Worm (Caenorhabditis elegans) whole organism, young adult: ENCODE results near the gene srlf-16.

Experiments used
- Y53F4B.3 ChIP-seq: fragments of 200-800 bp; sonication (Bioruptor generic); IDR thresholded peaks from 2 replicates; pipeline ENCODE4 v1.3.6; 2022; ENCODE audit warnings: missing genetic modification reagents, missing genetic modification characterization, missing compliant biosample characterization
- ama-1 ChIP-seq, 3 experiments: fragments of 150-350 bp in 1 of 3; sonication (generic microtip) in 2 of 3; optimal IDR thresholded peaks; 2 replicates each; lab custom pipeline; 2014 to 2018; ENCODE audit warnings: missing biosample characterization in 2 of 3, missing genetic modification characterization in 2 of 3, missing genetic modification reagents in 2 of 3
- attf-5 ChIP-seq: fragments of 200-800 bp; sonication (Bioruptor generic); optimal IDR thresholded peaks from 2 replicates; lab custom pipeline; 2018; ENCODE audit warnings: mild to moderate bottlenecking, missing genetic modification characterization, missing compliant biosample characterization
- bed-1 ChIP-seq: fragments of 200-800 bp; sonication (Bioruptor generic); IDR thresholded peaks from 2 replicates; pipeline ENCODE4 v1.3.6; 2022; ENCODE audit warnings: missing genetic modification reagents, missing genetic modification characterization, missing compliant biosample characterization
- lin-35 ChIP-seq, 3 experiments: fragments of 150-350 bp in 2 of 3; sonication (generic microtip) in 1 of 3; optimal IDR thresholded peaks; 2 replicates each; lab custom pipeline; 2014 to 2018; ENCODE audit warnings: missing biosample characterization in 3 of 3, missing genetic modification characterization in 3 of 3, missing genetic modification reagents in 3 of 3
- lin-40 ChIP-seq: sonication (generic microtip); optimal IDR thresholded peaks from 2 replicates; lab custom pipeline; 2016; ENCODE audit warnings: missing genetic modification characterization, mild to moderate bottlenecking, missing compliant biosample characterization, missing genotype, missing genetic modification reagents
- lin-54 ChIP-seq: fragments of 200-800 bp; sonication (Bioruptor generic); optimal IDR thresholded peaks from 2 replicates; lab custom pipeline; 2018; ENCODE audit warnings: mild to moderate bottlenecking, missing genetic modification characterization, missing compliant biosample characterization
- madf-6 ChIP-seq: fragments of 200-800 bp; sonication (Bioruptor generic); IDR thresholded peaks from 2 replicates; pipeline ENCODE4 v1.3.6; 2022; ENCODE audit warnings: missing genetic modification reagents, missing genetic modification characterization, missing compliant biosample characterization
- nhr-90 ChIP-seq: sonication (generic microtip); optimal IDR thresholded peaks from 2 replicates; lab custom pipeline; 2016; ENCODE audit warnings: missing genotype, mild to moderate bottlenecking, missing genetic modification characterization, missing compliant biosample characterization
- sdz-38 ChIP-seq: sonication (generic microtip); optimal IDR thresholded peaks from 2 replicates; lab custom pipeline; 2016; ENCODE audit warnings: missing genotype, missing genetic modification characterization, missing compliant biosample characterization
- snpc-4 ChIP-seq, 5 experiments: fragments of 150-350 bp in 1 of 5; sonication (generic microtip) in 4 of 5; optimal IDR thresholded peaks; 2 replicates each; lab custom pipeline; 2014 to 2018; ENCODE audit warnings: missing genetic modification characterization in 5 of 5, missing biosample characterization in 3 of 5, antibody characterized with exemption in 2 of 5, mild to moderate bottlenecking in 2 of 5, missing compliant biosample characterization in 2 of 5, missing genotype in 2 of 5, moderate library complexity in 2 of 5, missing genetic modification reagents in 1 of 5
- unc-62 ChIP-seq: fragments of 150-350 bp; optimal IDR thresholded peaks from 2 replicates; lab custom pipeline; 2014; ENCODE audit warnings: missing biosample characterization, missing genetic modification reagents, missing genetic modification characterization
- zim-3 ChIP-seq: sonication (generic microtip); optimal IDR thresholded peaks from 2 replicates; lab custom pipeline; 2017; ENCODE audit warnings: mild to moderate bottlenecking, missing genetic modification characterization, moderate library complexity, missing compliant biosample characterization
- ztf-3 ChIP-seq: fragments of 200-800 bp; sonication (Bioruptor generic); optimal IDR thresholded peaks from 2 replicates; lab custom pipeline; 2018; ENCODE audit warnings: mild to moderate bottlenecking, missing genetic modification characterization, missing compliant biosample characterization

DNA sequence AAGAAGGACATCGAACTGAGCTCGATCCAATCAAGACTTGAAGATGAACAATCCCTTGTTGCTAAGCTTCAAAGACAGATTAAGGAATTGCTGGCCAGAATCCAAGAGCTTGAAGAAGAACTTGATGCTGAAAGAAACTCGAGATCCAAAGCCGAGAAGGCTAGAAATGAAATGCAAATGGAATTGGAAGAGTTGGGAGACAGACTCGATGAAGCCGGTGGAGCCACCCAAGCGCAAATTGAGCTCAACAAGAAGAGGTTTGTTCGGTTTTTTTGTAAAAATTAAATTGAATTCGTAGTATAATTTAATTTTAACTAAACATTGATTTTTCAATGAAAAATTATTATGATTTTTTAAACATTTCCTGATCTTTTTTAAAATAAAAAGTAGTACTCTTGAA lies 10.0 kb downstream of the srlf-16 start:
- TF ChIP-seq Y53F4B.3 (GFP tag; lab: Robert Waterston, UW) = no peak
- no peak for TF ChIP-seq ztf-3 (GFP tag; lab: Kevin White, UChicago)
- no peak for TF ChIP-seq snpc-4 (GFP tag; optimal IDR thresholded peaks at IDR 0.05; lab: Kevin White, UChicago)
- TF ChIP-seq snpc-4 (tag; optimal IDR thresholded peaks at IDR 0.05; lab: Kevin White, UChicago) = no peak
- TF ChIP-seq lin-40 (tag; lab: Kevin White, UChicago) = no peak
- TF ChIP-seq nhr-90 = no peak
- TF ChIP-seq sdz-38 (tag; lab: Kevin White, UChicago) = no peak
- TF ChIP-seq lin-35 (GFP tag; optimal IDR thresholded peaks at IDR 0.05; lab: Kevin White, UChicago) = no peak
- TF ChIP-seq ama-1 (optimal IDR thresholded peaks at IDR 0.05; lab: Kevin White, UChicago) = no peak
- no peak for TF ChIP-seq ama-1 (GFP tag; optimal IDR thresholded peaks at IDR 0.05; lab: Kevin White, UChicago)
- TF ChIP-seq unc-62 (GFP tag; lab: Kevin White, UChicago) = no peak
- TF ChIP-seq zim-3 (tag; lab: Kevin White, UChicago) = no peak
- TF ChIP-seq bed-1 (GFP tag; lab: Robert Waterston, UW) = no peak
- no peak for TF ChIP-seq lin-54
- TF ChIP-seq attf-5 (GFP tag; lab: Kevin White, UChicago) = no peak
- no peak for TF ChIP-seq madf-6
